Worm (Caenorhabditis elegans): Measurements from ENCODE around the gene R10E9.2.

DNA sequence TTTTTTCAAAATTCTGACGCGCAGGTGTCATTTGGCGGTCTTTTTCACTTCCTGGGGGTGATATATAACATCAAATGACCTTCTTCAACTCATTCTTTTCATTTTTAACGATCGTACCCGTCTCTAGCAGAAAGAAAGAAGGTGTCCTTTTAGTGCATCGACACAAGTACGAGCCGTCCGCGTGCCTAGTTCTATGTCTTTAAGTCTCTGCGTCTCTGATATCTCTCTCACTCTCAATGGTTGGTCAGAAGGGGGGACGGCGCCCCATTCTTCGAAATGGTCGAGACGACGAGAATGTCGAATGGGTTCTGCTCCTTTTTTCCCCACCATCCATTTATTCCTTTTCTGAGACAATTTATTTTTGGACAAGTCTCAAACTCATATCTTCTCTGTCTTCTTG is 8.5 kb downstream of the R10E9.2 start:
- TF ChIP-seq pqm-1 (tag; optimal IDR thresholded peaks at IDR 0.05) (no peak), lin-11 (tag; optimal IDR thresholded peaks at IDR 0.05) (no peak), ama-1 (optimal IDR thresholded peaks at IDR 0.05) (no peak), dve-1 (tag; optimal IDR thresholded peaks at IDR 0.05) (no peak), unc-42 (tag; optimal IDR thresholded peaks at IDR 0.05) (no peak), unc-55 (GFP tag; optimal IDR thresholded peaks at IDR 0.05) (no peak), ceh-2 (tag; optimal IDR thresholded peaks at IDR 0.05) (no peak), nhr-11 (tag; optimal IDR thresholded peaks at IDR 0.05) (no peak), odd-2 (tag; optimal IDR thresholded peaks at IDR 0.05) (no peak), syd-9 (tag; optimal IDR thresholded peaks at IDR 0.05) (no peak), elt-4 (tag; optimal IDR thresholded peaks at IDR 0.05) (no peak), ceh-24 (tag; optimal IDR thresholded peaks at IDR 0.05) (no peak), elt-2 (tag; optimal IDR thresholded peaks at IDR 0.05) (no peak), ets-4 (tag; optimal IDR thresholded peaks at IDR 0.05) (no peak)

Measured in whole organism, late embryonic.